Worm (Caenorhabditis elegans): Measurements from ENCODE around the gene F23B2.10.

DNA sequence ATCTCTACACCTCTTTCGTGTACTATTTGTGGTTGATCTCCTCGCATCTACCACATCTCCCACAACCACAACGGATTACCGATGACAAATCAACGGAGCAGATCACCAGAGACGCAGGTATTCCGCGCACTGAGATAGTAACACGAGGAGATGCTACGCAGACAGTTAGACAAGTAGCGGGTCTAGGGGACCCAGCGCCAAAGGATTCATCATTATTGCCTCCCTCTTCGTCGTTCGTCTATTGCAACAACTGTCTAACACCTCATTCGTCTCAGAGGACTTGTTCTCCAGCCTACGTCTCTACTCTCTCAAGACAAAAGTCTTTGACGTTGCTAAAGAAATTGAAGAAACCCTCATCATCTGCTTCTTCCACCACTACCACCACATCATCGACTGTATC lies 32.6 kb downstream of the F23B2.10 start:
- TF ChIP-seq cog-1 (tag; optimal IDR thresholded peaks at IDR 0.05), result no peak
- no peak for TF ChIP-seq ref-1 (GFP tag; conservative IDR thresholded peaks at IDR 0.05)
- no peak for TF ChIP-seq tab-1 (GFP tag; IDR thresholded peaks at IDR 0.05)
- no peak for TF ChIP-seq T22C8.4 (GFP tag; IDR thresholded peaks at IDR 0.05)
- TF ChIP-seq flt-1 (GFP tag; IDR thresholded peaks at IDR 0.05), result no peak

Data from whole organism, midembryonic.